Worm (Caenorhabditis elegans) whole organism, L1 larva: ENCODE data around the gene srx-21.

ENCODE experiments used
- C16A3.4 ChIP-seq: fragments of 150-350 bp; optimal IDR thresholded peaks from 2 replicates; lab custom pipeline; 2014; ENCODE audit warnings: missing biosample characterization, missing genetic modification characterization
- C34B4.2 ChIP-seq: sonication (generic microtip); optimal IDR thresholded peaks from 2 replicates; lab custom pipeline; 2017; ENCODE audit warnings: mild to moderate bottlenecking, missing genetic modification characterization, missing compliant biosample characterization
- F16B12.6 ChIP-seq: fragments of 150-350 bp; optimal IDR thresholded peaks from 2 replicates; lab custom pipeline; 2014; ENCODE audit warnings: missing biosample characterization, missing genetic modification characterization
- aha-1 ChIP-seq: fragments of 150-350 bp; optimal IDR thresholded peaks from 2 replicates; lab custom pipeline; 2014; ENCODE audit warnings: missing biosample characterization, missing genetic modification characterization
- aly-2 ChIP-seq: fragments of 150-350 bp; optimal IDR thresholded peaks from 2 replicates; lab custom pipeline; 2014; ENCODE audit warnings: missing biosample characterization, missing genetic modification characterization
- ceh-8 ChIP-seq: fragments of 200-800 bp; sonication (Bioruptor generic); optimal IDR thresholded peaks from 2 replicates; lab custom pipeline; 2018; ENCODE audit warnings: mild to moderate bottlenecking, missing genetic modification characterization, moderate library complexity, missing compliant biosample characterization
- ceh-88 ChIP-seq: fragments of 200-800 bp; sonication (Bioruptor generic); IDR thresholded peaks from 2 replicates; pipeline ENCODE4 v1.3.6; 2022; ENCODE audit warnings: missing genetic modification characterization, missing compliant biosample characterization
- dsc-1 ChIP-seq: sonication (generic microtip); optimal IDR thresholded peaks from 2 replicates; lab custom pipeline; 2016; ENCODE audit warnings: mild to moderate bottlenecking, missing genetic modification characterization, missing compliant biosample characterization
- efl-3 ChIP-seq: fragments of 200-800 bp; sonication (Bioruptor generic); optimal IDR thresholded peaks from 2 replicates; lab custom pipeline; 2018; ENCODE audit warnings: mild to moderate bottlenecking, missing genetic modification characterization, missing compliant biosample characterization
- egl-13 ChIP-seq: sonication (generic microtip); optimal IDR thresholded peaks from 2 replicates; lab custom pipeline; 2016; ENCODE audit warnings: missing genotype, missing genetic modification reagents, missing genetic modification characterization, missing compliant biosample characterization
- ets-5 ChIP-seq: fragments of 200-800 bp; sonication (Bioruptor generic); IDR thresholded peaks from 2 replicates; pipeline ENCODE4 v1.3.6; 2022; ENCODE audit warnings: missing genetic modification characterization, missing compliant biosample characterization
- fkh-10 ChIP-seq: sonication (generic microtip); optimal IDR thresholded peaks from 2 replicates; lab custom pipeline; 2017; ENCODE audit warnings: missing biosample characterization, missing genetic modification reagents, missing genetic modification characterization
- hlh-17 ChIP-seq: fragments of 200-800 bp; sonication (Bioruptor generic); optimal IDR thresholded peaks from 2 replicates; lab custom pipeline; 2018; ENCODE audit warnings: missing genetic modification characterization, mild to moderate bottlenecking, missing compliant biosample characterization, moderate library complexity, borderline replicate concordance
- hlh-4 ChIP-seq: sonication (generic microtip); optimal IDR thresholded peaks from 2 replicates; lab custom pipeline; 2016; ENCODE audit warnings: mild to moderate bottlenecking, missing genetic modification characterization, missing compliant biosample characterization
- irx-1 ChIP-seq: sonication (generic microtip); optimal IDR thresholded peaks from 2 replicates; lab custom pipeline; 2016; ENCODE audit warnings: missing genetic modification characterization, missing compliant biosample characterization
- isw-1 ChIP-seq: fragments of 200-800 bp; sonication (Bioruptor generic); IDR thresholded peaks from 2 replicates; pipeline ENCODE4 v1.3.6; 2022; ENCODE audit warnings: missing genetic modification characterization, missing compliant biosample characterization
- lin-13 ChIP-seq: fragments of 150-350 bp; optimal IDR thresholded peaks from 2 replicates; lab custom pipeline; 2014; ENCODE audit warnings: missing biosample characterization, missing genetic modification reagents, missing genetic modification characterization
- lin-15B ChIP-seq: fragments of 150-350 bp; sonication (generic microtip); optimal IDR thresholded peaks from 3 replicates; lab custom pipeline; 2014; ENCODE audit warnings: missing biosample characterization, missing genetic modification characterization
- lin-39 ChIP-seq: fragments of 150-350 bp; optimal IDR thresholded peaks from 2 replicates; lab custom pipeline; 2014; ENCODE audit warnings: missing biosample characterization, missing genetic modification reagents, missing genetic modification characterization
- lir-3 ChIP-seq: sonication (generic microtip); optimal IDR thresholded peaks from 2 replicates; lab custom pipeline; 2016; ENCODE audit warnings: mild to moderate bottlenecking, missing genetic modification characterization, moderate library complexity, missing compliant biosample characterization; ENCODE audit not compliant: poor library complexity
- lsy-2 ChIP-seq, 2 experiments: fragments of 150-350 bp; optimal IDR thresholded peaks; 2 replicates each; lab custom pipeline; 2014; ENCODE audit warnings: missing biosample characterization in 2 of 2, missing genetic modification characterization in 2 of 2
- mef-2 ChIP-seq: fragments of 150-350 bp; optimal IDR thresholded peaks from 2 replicates; lab custom pipeline; 2014; ENCODE audit warnings: missing biosample characterization, missing genetic modification characterization
- nhr-12 ChIP-seq: sonication (generic microtip); optimal IDR thresholded peaks from 2 replicates; lab custom pipeline; 2017; ENCODE audit warnings: missing biosample characterization, missing genetic modification characterization
- nhr-19 ChIP-seq: fragments of 200-800 bp; sonication (Bioruptor generic); conservative IDR thresholded peaks from 2 replicates; pipeline ENCODE4 v1.3.6; 2022; ENCODE audit warnings: missing genetic modification characterization, missing compliant biosample characterization
- nhr-237 ChIP-seq: fragments of 150-350 bp; optimal IDR thresholded peaks from 2 replicates; lab custom pipeline; 2014; ENCODE audit warnings: missing biosample characterization, missing genetic modification characterization
- nhr-47 ChIP-seq: sonication (generic microtip); optimal IDR thresholded peaks from 2 replicates; lab custom pipeline; 2016; ENCODE audit warnings: mild to moderate bottlenecking, missing genetic modification characterization, moderate library complexity, missing compliant biosample characterization
- nhr-71 ChIP-seq: sonication (generic microtip); optimal IDR thresholded peaks from 2 replicates; lab custom pipeline; 2016; ENCODE audit warnings: mild to moderate bottlenecking, missing genetic modification characterization, moderate library complexity, missing compliant biosample characterization
- nhr-76 ChIP-seq: sonication (generic microtip); optimal IDR thresholded peaks from 2 replicates; lab custom pipeline; 2017; ENCODE audit warnings: missing biosample characterization, missing genetic modification characterization
- nhr-77 ChIP-seq: fragments of 150-350 bp; optimal IDR thresholded peaks from 2 replicates; lab custom pipeline; 2014; ENCODE audit warnings: missing biosample characterization, missing genetic modification characterization
- nhr-84 ChIP-seq: sonication (generic microtip); optimal IDR thresholded peaks from 2 replicates; lab custom pipeline; 2017; ENCODE audit warnings: missing biosample characterization, missing genetic modification characterization
- nhr-85 ChIP-seq: sonication (generic microtip); peaks from one replicate; lab custom pipeline; 2016; ENCODE audit warnings: missing genetic modification characterization, inconsistent platforms, missing compliant biosample characterization
- rnt-1 ChIP-seq: sonication (generic microtip); optimal IDR thresholded peaks from 2 replicates; lab custom pipeline; 2016; ENCODE audit warnings: mild to moderate bottlenecking, missing genetic modification characterization, moderate library complexity, missing compliant biosample characterization
- skn-1 ChIP-seq: fragments of 150-350 bp; optimal IDR thresholded peaks from 2 replicates; lab custom pipeline; 2014; ENCODE audit warnings: missing biosample characterization, missing genetic modification characterization
- sptf-1 ChIP-seq: fragments of 150-350 bp; optimal IDR thresholded peaks from 2 replicates; lab custom pipeline; 2014; ENCODE audit warnings: missing biosample characterization, missing genetic modification characterization
- sup-37 ChIP-seq: fragments of 200-800 bp; sonication (Bioruptor generic); optimal IDR thresholded peaks from 2 replicates; lab custom pipeline; 2018; ENCODE audit warnings: mild to moderate bottlenecking, missing genetic modification characterization, missing compliant biosample characterization
- swsn-7 ChIP-seq: sonication (generic microtip); optimal IDR thresholded peaks from 2 replicates; lab custom pipeline; 2016; ENCODE audit warnings: missing genetic modification characterization, missing compliant biosample characterization
- tbx-2 ChIP-seq: sonication (generic microtip); optimal IDR thresholded peaks from 2 replicates; lab custom pipeline; 2016; ENCODE audit warnings: missing genetic modification characterization, missing compliant biosample characterization
- tlp-1 ChIP-seq: fragments of 150-350 bp; optimal IDR thresholded peaks from 2 replicates; lab custom pipeline; 2014; ENCODE audit warnings: missing biosample characterization, missing genetic modification characterization
- unc-130 ChIP-seq: fragments of 150-350 bp; optimal IDR thresholded peaks from 2 replicates; lab custom pipeline; 2017; ENCODE audit warnings: missing biosample characterization, missing genetic modification characterization, inconsistent platforms
- unc-30 ChIP-seq: sonication (generic microtip); optimal IDR thresholded peaks from 2 replicates; lab custom pipeline; 2017; ENCODE audit warnings: missing biosample characterization, missing genetic modification characterization
- unc-62 ChIP-seq: fragments of 150-350 bp; optimal IDR thresholded peaks from 2 replicates; lab custom pipeline; 2014; ENCODE audit warnings: missing biosample characterization, missing genetic modification reagents, missing genetic modification characterization
- unc-86 ChIP-seq: sonication (generic microtip); optimal IDR thresholded peaks from 2 replicates; lab custom pipeline; 2016; ENCODE audit warnings: missing genetic modification characterization, missing compliant biosample characterization
- unc-98 ChIP-seq: fragments of 200-800 bp; sonication (Bioruptor generic); IDR thresholded peaks from 2 replicates; pipeline ENCODE4 v1.3.6; 2022; ENCODE audit warnings: missing genetic modification characterization, missing compliant biosample characterization
- vab-15 ChIP-seq: sonication (generic microtip); optimal IDR thresholded peaks from 2 replicates; lab custom pipeline; 2017; ENCODE audit warnings: missing genotype, mild to moderate bottlenecking, missing genetic modification characterization, missing compliant biosample characterization
- zag-1 ChIP-seq: fragments of 150-350 bp; optimal IDR thresholded peaks from 2 replicates; lab custom pipeline; 2014; ENCODE audit warnings: missing biosample characterization, missing genetic modification characterization
- ztf-4 ChIP-seq: fragments of 150-350 bp; optimal IDR thresholded peaks from 2 replicates; lab custom pipeline; 2014; ENCODE audit warnings: missing biosample characterization, missing genetic modification characterization

Gene srx-21

DNA sequence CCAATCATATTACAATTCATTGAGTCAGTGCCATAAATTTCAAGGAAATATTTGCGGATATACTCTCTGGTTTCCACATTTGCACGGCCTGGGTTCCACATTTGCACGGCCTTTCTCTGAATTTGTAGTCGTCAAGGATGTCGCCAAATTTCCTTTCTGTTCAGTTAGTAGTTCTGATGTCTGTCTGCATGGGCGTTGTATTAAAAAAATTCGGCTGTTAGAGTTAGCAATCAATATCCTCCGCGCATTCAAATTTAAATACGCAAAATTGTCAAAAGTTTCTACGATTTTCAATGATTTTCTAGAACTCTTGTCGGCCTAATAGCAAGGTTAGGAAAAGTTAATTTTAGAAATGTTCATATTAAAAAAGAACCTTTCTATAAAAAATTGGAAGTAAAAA is 19.1 kb downstream of the srx-21 start, which contains the start of gene srj-52:
Gene srj-52, minus strand, starts transcription at position 101 of the 400 bp plus-strand sequence.
- TF ChIP-seq nhr-84 (tag; lab: Kevin White, UChicago) (no peak), nhr-71 (no peak), skn-1 (tag; lab: Kevin White, UChicago) (no peak), fkh-10 (no peak), isw-1 (GFP tag; lab: Robert Waterston, UW) (no peak), vab-15 (tag; lab: Kevin White, UChicago) (no peak), lin-39 (tag; lab: Kevin White, UChicago) (no peak), nhr-19 (GFP tag; lab: Robert Waterston, UW) (no peak), irx-1 (tag; lab: Kevin White, UChicago) (no peak), nhr-85 (tag; lab: Kevin White, UChicago) (no peak), ceh-88 (GFP tag; lab: Robert Waterston, UW) (no peak), unc-86 (no peak), C16A3.4 (tag; lab: Kevin White, UChicago) (no peak)
- TF ChIP-seq, all 84 proteins: peak for 0

DNA sequence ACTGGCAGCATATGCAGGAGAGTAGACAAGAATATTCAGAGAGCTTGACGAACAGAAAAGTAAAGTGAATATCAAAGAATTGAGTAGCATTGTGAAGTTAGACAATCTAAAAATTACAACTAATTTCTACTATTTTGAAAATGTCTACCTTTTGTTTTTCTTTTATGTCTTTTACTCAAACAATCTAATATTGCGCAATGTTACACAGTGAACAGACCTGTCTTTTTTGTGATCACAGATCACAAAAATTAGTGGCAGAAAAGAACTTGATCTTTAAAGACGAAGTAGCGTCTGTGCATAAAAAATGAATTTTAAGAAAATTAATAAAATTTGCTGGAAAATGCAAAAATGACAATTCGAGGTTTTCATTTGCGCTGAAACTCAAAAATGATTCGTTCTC is 22.2 kb downstream of the srx-21 start:
- TF ChIP-seq efl-3 (no peak), sptf-1 (no peak), dsc-1 (no peak), rnt-1 (tag; lab: Kevin White, UChicago) (no peak), nhr-47 (tag; lab: Kevin White, UChicago) (no peak), egl-13 (tag; lab: Kevin White, UChicago) (no peak), aha-1 (tag; lab: Kevin White, UChicago) (no peak), unc-30 (no peak), F16B12.6 (tag; lab: Kevin White, UChicago) (no peak), unc-98 (GFP tag; lab: Robert Waterston, UW) (no peak), vab-15 (tag; lab: Kevin White, UChicago) (no peak), hlh-4 (no peak), nhr-84 (tag; lab: Kevin White, UChicago) (no peak), nhr-77 (no peak), nhr-85 (tag; lab: Kevin White, UChicago) (no peak)

DNA sequence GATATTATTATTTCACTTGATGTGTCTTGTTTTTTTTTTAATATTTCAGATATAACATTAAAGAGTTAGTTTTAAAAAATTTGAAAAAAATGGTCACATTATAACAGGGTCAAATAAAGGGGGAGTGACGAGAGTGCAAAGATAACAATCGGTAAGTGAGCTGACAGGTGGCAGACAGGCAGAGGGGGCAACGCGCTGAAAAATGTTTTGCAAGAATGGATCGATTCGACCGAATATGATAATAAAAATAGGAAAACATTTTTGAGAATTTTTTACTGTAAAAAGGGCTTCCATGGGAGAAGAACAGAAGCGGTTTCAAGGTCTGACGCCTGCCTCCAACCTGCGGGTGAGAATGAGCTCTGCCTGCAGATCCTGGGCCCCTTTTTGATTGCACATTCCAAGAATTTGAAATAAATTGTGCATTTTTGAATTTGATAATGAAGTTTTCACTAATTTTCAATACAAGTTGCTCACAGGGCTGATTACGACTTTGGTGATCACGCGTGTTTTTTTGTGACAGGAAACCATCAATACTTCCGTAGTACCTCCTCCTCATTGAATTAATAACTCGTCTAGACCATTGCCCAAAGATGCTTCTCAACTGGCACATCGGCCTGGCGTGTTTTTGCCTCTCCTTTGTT is 22.8 kb downstream of the srx-21 start, which contains the start of the genes ugt-29 and srx-5:
Gene ugt-29, minus strand, starts transcription at position 101 of the 641 bp plus-strand sequence.
Gene srx-5, plus strand, starts transcription at position 591 of the 641 bp plus-strand sequence.
- no peak for TF ChIP-seq nhr-85 (tag; lab: Kevin White, UChicago)
- TF ChIP-seq nhr-19 (GFP tag; lab: Robert Waterston, UW): no peak
- TF ChIP-seq unc-30: no peak
- TF ChIP-seq aha-1 (tag; lab: Kevin White, UChicago): no peak
- TF ChIP-seq irx-1 (tag; lab: Kevin White, UChicago): no peak
- no peak for TF ChIP-seq lin-13 (GFP tag; lab: Kevin White, UChicago)
- TF ChIP-seq rnt-1 (tag; lab: Kevin White, UChicago): no peak
- TF ChIP-seq, all 84 proteins: peak for 0

DNA sequence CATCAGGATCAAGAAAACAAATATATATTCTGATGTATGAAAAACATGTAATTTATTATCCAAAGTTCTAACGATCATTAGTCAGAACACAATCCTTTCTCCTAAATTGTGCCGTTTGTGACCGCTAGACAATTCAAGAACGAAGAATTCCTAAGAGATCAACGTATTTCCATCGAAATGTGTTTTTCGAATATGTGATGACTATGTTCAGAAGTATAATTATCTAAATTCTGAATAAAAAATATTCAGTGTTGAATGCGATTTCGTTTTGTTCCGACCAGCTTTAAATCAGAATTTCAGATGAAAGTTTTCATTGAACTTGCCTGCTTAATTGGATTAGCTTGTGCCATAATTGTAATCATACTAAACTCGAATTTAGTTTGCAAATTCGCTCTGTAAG is 25.4 kb downstream of the srx-21 start, which contains the start of gene srbc-37:
Gene srbc-37, plus strand, starts transcription at position 301 of the 400 bp plus-strand sequence.
- TF ChIP-seq dsc-1 (no peak), nhr-76 (no peak), lin-15B (tag; lab: Kevin White, UChicago) (no peak), nhr-47 (tag; lab: Kevin White, UChicago) (no peak), skn-1 (tag; lab: Kevin White, UChicago) (no peak), nhr-237 (no peak), ztf-4 (tag; lab: Kevin White, UChicago) (no peak), nhr-12 (tag; lab: Kevin White, UChicago) (no peak), C34B4.2 (no peak), unc-62 (GFP tag; lab: Kevin White, UChicago) (no peak), ets-5 (no peak)

DNA sequence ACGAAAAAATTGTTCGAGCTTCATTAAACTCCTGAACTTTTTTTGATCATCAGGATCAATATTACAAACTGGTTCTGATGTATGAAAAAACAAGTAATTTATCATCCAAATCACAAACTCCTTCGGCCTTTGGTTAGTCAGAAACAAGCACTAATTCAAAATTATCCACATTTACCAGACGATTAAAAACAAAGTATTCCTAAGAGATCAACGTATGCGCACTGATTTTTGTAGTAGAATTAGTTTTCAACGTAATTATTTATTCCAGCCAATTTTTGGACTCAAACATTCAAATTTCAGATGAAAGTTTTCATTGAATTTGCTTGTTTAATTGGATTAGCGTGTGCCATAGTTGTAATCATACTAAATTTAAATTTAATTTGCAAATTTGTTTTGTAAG is 30.1 kb downstream of the srx-21 start, which contains the start of gene srbc-38:
Gene srbc-38, plus strand, starts transcription at position 301 of the 400 bp plus-strand sequence.
- TF ChIP-seq swsn-7 (tag; lab: Kevin White, UChicago): no peak
- no peak for TF ChIP-seq lir-3
- no peak for TF ChIP-seq rnt-1 (tag; lab: Kevin White, UChicago)
- no peak for TF ChIP-seq ceh-8
- no peak for TF ChIP-seq aly-2 (tag; lab: Kevin White, UChicago)
- no peak for TF ChIP-seq F16B12.6 (tag; lab: Kevin White, UChicago)
- no peak for TF ChIP-seq zag-1 (tag; lab: Kevin White, UChicago)
- TF ChIP-seq sup-37 (GFP tag; lab: Kevin White, UChicago): no peak
- TF ChIP-seq unc-130 (tag; lab: Kevin White, UChicago): no peak
- no peak for TF ChIP-seq lsy-2 (tag; optimal IDR thresholded peaks at IDR 0.05; lab: Kevin White, UChicago)
- no peak for TF ChIP-seq hlh-17 (GFP tag; lab: Kevin White, UChicago)
- no peak for TF ChIP-seq tbx-2 (tag; lab: Kevin White, UChicago)
- TF ChIP-seq mef-2 (tag; lab: Kevin White, UChicago): no peak
- TF ChIP-seq tlp-1 (tag; lab: Kevin White, UChicago): no peak
- no peak for TF ChIP-seq nhr-85 (tag; lab: Kevin White, UChicago)
